Worm (Caenorhabditis elegans) whole organism, midembryonic: ENCODE measurements around the gene tram-1.

ENCODE experiments used
- T22C8.4 ChIP-seq: fragments of 200-800 bp; sonication (Bioruptor generic); IDR thresholded peaks from 2 replicates; pipeline ENCODE4 v1.3.6; 2022; ENCODE audit warnings: missing genetic modification characterization, missing compliant biosample characterization
- cog-1 ChIP-seq: sonication (generic microtip); optimal IDR thresholded peaks from 2 replicates; lab custom pipeline; 2016; ENCODE audit warnings: missing genetic modification characterization, missing compliant biosample characterization
- flt-1 ChIP-seq: fragments of 200-800 bp; sonication (Bioruptor generic); IDR thresholded peaks from 2 replicates; pipeline ENCODE4 v1.3.6; 2022; ENCODE audit warnings: missing genetic modification characterization, missing compliant biosample characterization
- klf-2 ChIP-seq: fragments of 200-800 bp; sonication (Bioruptor generic); conservative IDR thresholded peaks from 2 replicates; pipeline ENCODE4 v1.3.6; 2022; ENCODE audit warnings: missing genetic modification reagents, missing genetic modification characterization, missing compliant biosample characterization
- med-1 ChIP-seq: sonication (generic microtip); optimal IDR thresholded peaks from 2 replicates; lab custom pipeline; 2017; ENCODE audit warnings: missing genetic modification characterization, mild to moderate bottlenecking, missing compliant biosample characterization, antibody characterized with exemption, missing genetic modification reagents; ENCODE audit not compliant: insufficient read depth
- ref-1 ChIP-seq: fragments of 200-800 bp; sonication (Bioruptor generic); conservative IDR thresholded peaks from 2 replicates; pipeline ENCODE4 v1.3.6; 2022; ENCODE audit warnings: missing genetic modification reagents, missing genetic modification characterization, missing compliant biosample characterization
- tab-1 ChIP-seq: fragments of 200-800 bp; sonication (Bioruptor generic); IDR thresholded peaks from 2 replicates; pipeline ENCODE4 v1.3.6; 2022; ENCODE audit warnings: missing genetic modification characterization, missing compliant biosample characterization
- ztf-23 ChIP-seq: fragments of 200-800 bp; sonication (Bioruptor generic); IDR thresholded peaks from 2 replicates; pipeline ENCODE4 v1.3.6; 2022; ENCODE audit warnings: missing genetic modification reagents, missing genetic modification characterization, missing compliant biosample characterization
- ztf-29 ChIP-seq: fragments of 200-800 bp; sonication (Bioruptor generic); IDR thresholded peaks from 2 replicates; pipeline ENCODE4 v1.3.6; 2022; ENCODE audit warnings: missing genetic modification reagents, missing genetic modification characterization, missing compliant biosample characterization

- TF ChIP-seq cog-1 (no peak), ref-1 (no peak), flt-1 (GFP tag; lab: Robert Waterston, UW) (no peak), ztf-23 (GFP tag; lab: Robert Waterston, UW) (no peak), T22C8.4 (GFP tag; lab: Robert Waterston, UW) (no peak), ztf-29 (no peak), med-1 (GFP tag; lab: Kevin White, UChicago) (no peak), klf-2 (GFP tag; lab: Robert Waterston, UW) (no peak), tab-1 (GFP tag; lab: Robert Waterston, UW) (no peak)
These were observed 14.9 kb downstream of the tram-1 start, which contains the start of gene K04D7.6 for ce11 chrIV:10206182-10206581.
